Fruit fly (Drosophila melanogaster): ENCODE data around the gene CG1785.

DNA sequence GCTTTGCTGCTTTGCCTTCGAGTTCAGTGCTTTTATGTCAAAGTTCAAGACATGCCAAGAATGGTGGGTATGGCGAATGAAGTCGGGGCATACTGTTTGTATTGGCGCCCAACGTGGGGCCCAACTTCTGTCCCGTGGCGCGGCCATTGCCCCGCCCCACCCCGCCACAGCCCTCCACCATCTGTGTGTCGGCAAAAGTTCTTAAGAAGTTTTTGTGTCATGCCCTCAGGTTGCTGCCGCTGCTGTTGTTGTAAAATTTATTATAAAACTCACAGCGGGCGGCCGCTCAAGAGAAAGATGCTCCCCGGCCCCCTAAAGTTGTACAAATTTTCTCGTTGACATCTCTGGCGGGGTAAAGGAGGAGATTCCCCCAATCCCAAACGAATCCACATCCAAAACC is 50.5 kb downstream of the CG1785 start:
- no peak for TF ChIP-seq psq (optimal IDR thresholded peaks at IDR 0.05)
- no peak for TF ChIP-seq pan (optimal IDR thresholded peaks at IDR 0.05)
- no peak for TF ChIP-seq Dll (optimal IDR thresholded peaks at IDR 0.05)

Data from whole organism.